Fruit fly (Drosophila melanogaster): ENCODE results near the gene Ald1.

DNA sequence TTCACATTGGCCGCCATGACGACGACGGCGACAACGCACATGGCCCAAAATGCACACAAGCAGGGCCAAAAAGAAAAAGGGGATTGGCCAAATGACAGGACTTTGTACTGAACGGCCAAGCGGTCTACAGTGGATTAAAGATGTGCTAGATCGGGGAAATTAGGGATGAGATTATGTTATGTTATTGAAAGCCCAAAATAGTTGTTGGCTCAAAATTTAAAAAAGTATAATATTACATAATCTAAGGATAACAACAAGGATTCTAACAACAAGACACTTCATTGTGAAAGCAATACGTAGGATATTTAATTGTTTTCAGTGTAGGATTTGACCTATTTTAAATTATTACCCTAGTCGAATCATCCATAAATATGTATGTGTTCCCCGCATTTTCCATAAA lies 9.7 kb downstream of the Ald1 start:
- TF ChIP-seq CG8478 (optimal IDR thresholded peaks at IDR 0.05) (no peak), CTCF (optimal IDR thresholded peaks at IDR 0.05) (no peak)

Data from S2 (cell line).